Fruit fly (Drosophila melanogaster): Measurements from ENCODE around the gene ttm3.

Gene ttm3

DNA sequence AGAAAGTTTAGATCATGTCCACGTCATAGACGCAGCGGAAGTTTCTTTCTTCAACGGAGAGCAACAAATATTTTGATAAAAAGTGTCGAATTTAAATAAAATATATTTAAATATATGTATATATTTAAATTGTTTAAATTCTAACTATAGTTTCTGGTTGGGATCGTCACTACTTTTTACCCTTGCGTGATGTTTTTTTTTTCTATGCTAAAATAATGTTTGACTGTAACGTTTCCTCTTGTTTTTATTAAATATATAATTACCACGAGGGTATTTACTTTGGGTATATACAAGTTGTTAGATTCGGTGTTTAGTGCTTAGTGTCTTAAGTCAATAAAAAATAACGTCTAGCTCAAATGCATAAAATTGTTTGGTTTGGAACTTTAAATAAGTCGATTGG lies at the start of gene ttm3:
ttm3 (plus strand) TSS at position 301 of the 400 bp plus-strand sequence.
- no peak for TF ChIP-seq h (optimal IDR thresholded peaks at IDR 0.05)
- TF ChIP-seq Sin3A (optimal IDR thresholded peaks at IDR 0.05), result no peak
- TF ChIP-seq Myc (optimal IDR thresholded peaks at IDR 0.05), result no peak
- no peak for TF ChIP-seq psq (optimal IDR thresholded peaks at IDR 0.05)
- TF ChIP-seq insv (optimal IDR thresholded peaks at IDR 0.05), result no peak

DNA sequence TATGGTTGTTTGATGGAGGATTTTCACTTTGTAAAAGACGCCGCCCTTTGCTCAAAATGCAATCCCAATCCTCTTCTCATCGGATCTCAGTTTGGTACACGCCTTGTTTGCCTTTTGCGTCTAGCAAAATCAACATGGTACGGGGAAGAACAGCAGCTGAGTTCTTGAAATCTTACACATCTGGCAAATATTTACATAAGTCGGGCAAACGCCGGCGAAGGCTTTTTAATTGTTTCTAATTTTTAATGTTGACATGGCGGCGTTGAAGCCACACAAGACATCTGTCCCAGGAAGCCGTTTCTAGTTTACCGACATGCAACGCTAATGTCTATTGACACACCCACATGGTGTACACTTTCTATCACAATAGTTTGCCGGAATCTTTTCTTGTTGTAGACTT lies 42.6 kb upstream of the ttm3 start:
- TF ChIP-seq ttk (optimal IDR thresholded peaks at IDR 0.05), result no peak
- TF ChIP-seq Sin3A (optimal IDR thresholded peaks at IDR 0.05), result no peak
- no peak for TF ChIP-seq h (optimal IDR thresholded peaks at IDR 0.05)
- no peak for TF ChIP-seq psq (optimal IDR thresholded peaks at IDR 0.05)
- TF ChIP-seq Myc (optimal IDR thresholded peaks at IDR 0.05), result no peak

DNA sequence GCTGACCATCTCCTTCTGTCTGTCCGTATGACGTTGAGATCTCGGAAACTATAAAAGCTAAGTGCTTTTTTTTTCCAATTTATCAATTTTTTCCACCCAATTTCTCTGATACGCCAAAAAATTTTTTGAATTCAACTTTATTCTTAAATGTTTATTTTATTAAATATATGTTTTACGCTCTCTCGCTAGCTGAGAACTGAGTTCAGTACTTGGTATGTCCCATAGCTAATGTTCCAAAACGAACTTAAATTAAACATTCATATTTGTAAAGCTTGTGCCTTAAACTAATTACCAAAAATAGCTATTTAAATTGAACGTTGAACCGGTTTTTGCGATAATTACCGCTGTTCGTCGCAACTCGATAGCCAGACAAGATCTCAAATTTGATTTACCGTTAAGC lies 41.9 kb upstream of the ttm3 start, which contains the start of gene Grl40a:
Grl40a (plus strand) TSS at position 301 of the 400 bp plus-strand sequence.
- TF ChIP-seq Sin3A (optimal IDR thresholded peaks at IDR 0.05), result no peak
- TF ChIP-seq insv (optimal IDR thresholded peaks at IDR 0.05), result no peak
- TF ChIP-seq psq (optimal IDR thresholded peaks at IDR 0.05), result no peak
- no peak for TF ChIP-seq h (optimal IDR thresholded peaks at IDR 0.05)
- no peak for TF ChIP-seq ttk (optimal IDR thresholded peaks at IDR 0.05)

DNA sequence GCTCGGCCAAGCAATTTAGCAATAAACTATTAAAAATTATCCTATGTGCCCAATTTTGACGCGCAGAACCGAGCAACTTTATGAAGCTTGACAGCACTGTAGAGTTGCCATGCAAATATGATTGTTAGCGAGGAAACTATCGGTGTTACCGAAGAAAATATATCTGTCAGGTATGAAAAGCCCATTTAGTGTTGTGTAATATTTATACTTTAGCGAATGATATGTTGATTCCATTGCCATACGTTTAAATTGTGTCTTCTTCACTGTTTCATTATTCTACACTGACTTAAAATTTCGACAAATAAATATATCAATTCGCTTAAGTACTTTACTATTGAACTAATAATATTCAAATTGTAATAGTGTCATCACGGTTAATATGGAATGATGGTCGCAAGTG lies 35.7 kb upstream of the ttm3 start, which contains the start of gene CG31601:
CG31601 (minus strand) TSS at position 101 of the 400 bp plus-strand sequence.
- TF ChIP-seq Sin3A (optimal IDR thresholded peaks at IDR 0.05) (no peak), insv (optimal IDR thresholded peaks at IDR 0.05) (no peak), ttk (optimal IDR thresholded peaks at IDR 0.05) (no peak), h (optimal IDR thresholded peaks at IDR 0.05) (no peak), Myc (optimal IDR thresholded peaks at IDR 0.05) (no peak), psq (optimal IDR thresholded peaks at IDR 0.05) (no peak)

DNA sequence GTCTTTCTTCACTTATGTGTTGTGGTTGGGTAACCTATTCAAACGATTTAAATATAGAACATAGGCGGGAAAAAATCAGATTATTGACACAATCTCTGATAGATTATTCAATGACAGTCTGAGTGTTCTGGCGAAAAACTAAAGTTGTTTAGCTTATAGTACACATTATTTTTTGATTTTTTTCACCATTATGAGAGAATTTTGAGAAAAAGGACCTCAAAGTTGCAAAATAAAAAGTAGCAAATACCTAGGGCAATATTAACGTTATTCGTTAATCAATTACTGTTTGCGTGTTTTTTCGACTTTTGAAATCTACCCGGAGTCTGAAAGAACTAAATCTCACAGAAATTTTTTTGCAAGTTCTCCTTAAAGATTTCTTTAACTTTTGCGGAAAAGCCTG lies 25.2 kb upstream of the ttm3 start, which contains the start of gene CG34173:
CG34173 (minus strand) TSS at position 101 of the 400 bp plus-strand sequence.
- TF ChIP-seq Myc (optimal IDR thresholded peaks at IDR 0.05) (no peak), insv (optimal IDR thresholded peaks at IDR 0.05) (no peak), h (optimal IDR thresholded peaks at IDR 0.05) (no peak), ttk (optimal IDR thresholded peaks at IDR 0.05) (no peak), Sin3A (optimal IDR thresholded peaks at IDR 0.05) (no peak), psq (optimal IDR thresholded peaks at IDR 0.05) (no peak)

- TF ChIP-seq insv (optimal IDR thresholded peaks at IDR 0.05), result no peak
- TF ChIP-seq ttk (optimal IDR thresholded peaks at IDR 0.05), result no peak
- TF ChIP-seq Sin3A (optimal IDR thresholded peaks at IDR 0.05), result no peak
- TF ChIP-seq psq (optimal IDR thresholded peaks at IDR 0.05), result no peak
- no peak for TF ChIP-seq Myc (optimal IDR thresholded peaks at IDR 0.05)
- no peak for TF ChIP-seq h (optimal IDR thresholded peaks at IDR 0.05)
Measured at dm6 chr2L:22059852-22060251, 19.6 kb upstream of the ttm3 start.

dm6 chr2L:22065243-22065642 lies 14.2 kb upstream of the ttm3 start, which contains the start of gene CG42597:
Gene CG42597 (minus strand): TSS chr2L:22065343.
- TF ChIP-seq insv (optimal IDR thresholded peaks at IDR 0.05) (no peak), h (optimal IDR thresholded peaks at IDR 0.05) (no peak), Myc (optimal IDR thresholded peaks at IDR 0.05) (no peak), Sin3A (optimal IDR thresholded peaks at IDR 0.05) (no peak), psq (optimal IDR thresholded peaks at IDR 0.05) (no peak), ttk (optimal IDR thresholded peaks at IDR 0.05) (no peak)

DNA sequence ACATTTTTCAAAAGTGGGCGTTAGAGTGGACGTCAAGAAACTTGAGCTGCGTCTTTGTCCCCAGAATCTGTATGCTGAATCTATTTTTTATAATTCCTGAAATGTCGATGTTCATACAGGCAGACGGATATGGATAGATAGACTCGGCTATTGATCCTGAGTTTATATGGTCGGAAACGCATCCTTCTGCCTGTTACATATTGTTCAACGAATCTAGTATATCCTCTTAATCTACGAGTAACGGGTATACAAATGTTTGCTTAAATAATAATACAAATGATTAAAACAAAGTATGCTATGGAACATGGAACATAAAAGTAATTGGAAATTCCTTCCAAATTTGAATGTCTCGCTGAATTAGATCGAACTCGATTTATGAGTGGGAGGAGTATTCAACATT lies 8.6 kb upstream of the ttm3 start, which contains the start of gene tplus3a:
tplus3a (plus strand) TSS at position 301 of the 400 bp plus-strand sequence.
- TF ChIP-seq insv (optimal IDR thresholded peaks at IDR 0.05), result no peak
- TF ChIP-seq ttk (optimal IDR thresholded peaks at IDR 0.05), result no peak
- TF ChIP-seq Myc (optimal IDR thresholded peaks at IDR 0.05), result no peak
- TF ChIP-seq Sin3A (optimal IDR thresholded peaks at IDR 0.05), result no peak
- no peak for TF ChIP-seq psq (optimal IDR thresholded peaks at IDR 0.05)
- TF ChIP-seq h (optimal IDR thresholded peaks at IDR 0.05), result no peak

DNA sequence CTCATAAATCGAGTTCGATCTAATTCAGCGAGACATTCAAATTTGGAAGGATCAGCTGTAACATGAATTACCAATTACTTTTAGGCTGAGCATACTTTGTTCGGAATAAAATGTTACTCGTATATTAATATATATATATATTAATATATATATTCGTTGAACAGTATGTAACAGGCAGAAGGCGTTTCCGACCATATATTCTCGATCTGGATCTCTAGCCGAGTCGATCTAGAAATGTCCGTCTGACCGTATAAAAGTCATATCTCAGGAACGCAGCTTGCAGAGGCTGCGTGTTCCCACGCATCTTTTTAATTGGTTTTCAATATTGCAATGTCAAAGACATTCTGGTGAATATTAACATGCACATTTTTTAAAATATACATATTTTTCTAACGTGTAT lies 24.9 kb downstream of the ttm3 start, which contains the start of gene tplus3b:
tplus3b (minus strand) TSS at position 101 of the 400 bp plus-strand sequence.
- TF ChIP-seq ttk (optimal IDR thresholded peaks at IDR 0.05) (no peak), Myc (optimal IDR thresholded peaks at IDR 0.05) (no peak), insv (optimal IDR thresholded peaks at IDR 0.05) (no peak), psq (optimal IDR thresholded peaks at IDR 0.05) (no peak), Sin3A (optimal IDR thresholded peaks at IDR 0.05) (no peak), h (optimal IDR thresholded peaks at IDR 0.05) (no peak)

dm6 chr2L:22105412-22105811 lies 26.0 kb downstream of the ttm3 start, which contains the start of gene CG15219:
Gene CG15219 (minus strand): TSS chr2L:22105512.
- TF ChIP-seq ttk (optimal IDR thresholded peaks at IDR 0.05) (no peak), Sin3A (optimal IDR thresholded peaks at IDR 0.05) (no peak), insv (optimal IDR thresholded peaks at IDR 0.05) (no peak), h (optimal IDR thresholded peaks at IDR 0.05) (no peak), Myc (optimal IDR thresholded peaks at IDR 0.05) (no peak), psq (optimal IDR thresholded peaks at IDR 0.05) (no peak)

DNA sequence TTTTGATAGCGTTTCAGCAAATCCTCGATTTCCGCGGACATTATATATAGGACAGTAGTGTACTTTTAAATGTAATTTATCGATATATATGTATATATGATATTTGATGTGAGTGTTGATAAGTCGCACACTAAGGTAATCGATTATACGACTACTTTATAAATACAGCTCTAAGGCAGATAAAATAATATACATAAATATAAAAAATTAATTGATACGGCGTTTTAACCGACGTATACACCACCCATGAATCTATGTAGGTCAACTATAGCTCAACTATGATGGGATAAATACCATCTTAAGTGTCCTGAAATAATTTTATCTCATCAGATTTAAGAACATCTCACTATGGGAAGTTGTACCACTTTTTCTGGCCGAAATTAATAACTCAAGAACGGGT lies 27.8 kb downstream of the ttm3 start, which contains the start of gene CG10834:
CG10834 (minus strand) TSS at position 101 of the 400 bp plus-strand sequence.
- TF ChIP-seq ttk (optimal IDR thresholded peaks at IDR 0.05), result no peak
- no peak for TF ChIP-seq Sin3A (optimal IDR thresholded peaks at IDR 0.05)
- TF ChIP-seq h (optimal IDR thresholded peaks at IDR 0.05), result no peak
- TF ChIP-seq insv (optimal IDR thresholded peaks at IDR 0.05), result no peak
- TF ChIP-seq Myc (optimal IDR thresholded peaks at IDR 0.05), result no peak
- no peak for TF ChIP-seq psq (optimal IDR thresholded peaks at IDR 0.05)

DNA sequence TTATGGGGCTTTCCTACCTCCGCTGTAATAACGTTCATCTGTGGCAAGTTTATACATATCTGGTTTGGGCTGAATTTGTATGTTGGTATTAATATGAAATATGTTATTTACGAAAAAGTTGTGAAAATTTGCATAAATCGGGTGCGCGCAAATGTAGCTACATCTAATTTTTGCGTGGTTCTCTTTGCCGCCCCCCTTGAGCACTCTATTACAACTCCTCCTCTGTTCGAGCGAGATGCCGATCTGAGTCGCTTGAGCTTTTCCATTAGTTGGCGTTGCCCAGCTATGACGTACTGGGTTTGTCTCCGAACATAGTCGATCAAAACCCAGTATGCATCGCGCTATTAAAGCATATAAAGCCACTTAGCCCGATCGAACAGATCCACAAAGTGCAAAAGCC lies 29.2 kb downstream of the ttm3 start, which contains the start of gene CG6675:
CG6675 (plus strand) TSS at position 301 of the 400 bp plus-strand sequence.
- TF ChIP-seq h (optimal IDR thresholded peaks at IDR 0.05) (no peak), ttk (optimal IDR thresholded peaks at IDR 0.05) (no peak)

DNA sequence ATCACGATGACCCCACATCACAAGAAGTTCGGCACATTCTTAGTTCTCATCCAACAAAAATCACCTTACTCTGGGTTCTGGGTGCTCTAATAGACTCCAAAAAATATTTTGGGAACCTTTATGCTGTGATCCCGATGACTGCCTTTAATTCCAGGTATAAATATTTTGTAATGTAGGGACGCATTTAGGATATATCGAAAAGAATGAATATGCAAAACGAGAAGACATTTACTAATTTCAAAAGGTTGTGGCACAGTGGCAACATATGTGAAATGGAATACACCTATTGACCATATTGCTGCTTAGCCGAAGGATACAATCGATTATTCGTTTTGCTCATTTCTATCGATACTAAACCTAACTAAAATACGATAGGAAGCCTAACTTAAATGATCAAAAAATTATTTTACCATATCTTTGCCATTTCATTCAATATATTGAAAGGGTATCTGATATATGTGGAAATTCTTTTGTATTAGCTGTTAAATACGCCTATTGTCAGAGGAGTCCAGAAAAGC lies 41.5 kb downstream of the ttm3 start, which contains the start of gene CG3651:
CG3651 (plus strand) TSS at position 468 of the 518 bp plus-strand sequence.
- TF ChIP-seq Myc (optimal IDR thresholded peaks at IDR 0.05) (no peak), insv (optimal IDR thresholded peaks at IDR 0.05) (no peak), psq (optimal IDR thresholded peaks at IDR 0.05) (no peak), ttk (optimal IDR thresholded peaks at IDR 0.05) (no peak), h (optimal IDR thresholded peaks at IDR 0.05) (no peak), Sin3A (optimal IDR thresholded peaks at IDR 0.05) (no peak)

All from Kc167 (cell line).